Worm (Caenorhabditis elegans): Measurements from ENCODE around the gene trap-4.

Gene trap-4

DNA sequence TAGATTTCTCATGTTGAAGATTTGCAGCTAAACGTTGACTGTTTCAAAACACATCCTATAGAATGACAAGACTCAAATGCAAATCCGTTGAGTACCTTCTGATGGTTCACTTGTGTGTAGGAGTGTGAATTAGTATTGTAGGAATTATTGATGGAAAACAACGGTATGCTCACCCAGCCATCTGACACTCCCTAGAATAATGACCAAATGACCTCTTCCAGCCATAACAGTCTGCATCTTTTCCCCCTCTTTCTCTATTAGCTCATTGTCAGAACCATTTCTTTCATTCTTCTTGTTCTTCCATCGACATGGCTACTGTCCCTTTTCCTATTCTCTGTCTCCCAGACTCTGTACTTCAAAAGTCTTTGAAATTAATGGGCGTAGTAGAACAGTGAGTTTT lies 11.9 kb upstream of the trap-4 start, which contains the start of gene fbxb-24:
Gene fbxb-24 (plus strand): TSS at position 301 of the 400 bp plus-strand sequence.
- TF ChIP-seq him-1 (tag; optimal IDR thresholded peaks at IDR 0.05) (no peak), dao-5 (tag; optimal IDR thresholded peaks at IDR 0.05) (no peak), W03F9.2 (tag; optimal IDR thresholded peaks at IDR 0.05) (no peak)

DNA sequence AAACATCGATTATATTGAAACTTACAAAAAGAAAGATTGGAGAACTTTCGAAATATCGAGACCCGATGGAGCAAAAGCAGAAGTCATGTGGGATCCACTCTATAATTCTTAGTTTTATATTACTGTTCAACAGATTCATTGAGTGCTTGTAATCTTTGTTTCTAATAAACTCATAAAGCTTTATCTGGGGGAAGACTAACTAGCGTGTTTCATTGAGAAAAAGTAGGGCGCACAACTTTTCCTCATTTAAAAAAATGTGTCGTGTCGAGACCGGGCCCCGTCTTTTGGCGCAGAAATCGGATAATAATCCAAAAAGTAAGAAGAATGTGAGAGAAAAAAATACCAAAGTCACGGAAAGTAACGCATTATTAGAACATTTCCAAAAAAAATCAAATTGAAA lies 10.8 kb upstream of the trap-4 start, which contains the start of gene faah-4:
Gene faah-4 (minus strand): TSS at position 101 of the 400 bp plus-strand sequence.
- TF ChIP-seq dao-5 (tag; optimal IDR thresholded peaks at IDR 0.05) (no peak), W03F9.2 (tag; optimal IDR thresholded peaks at IDR 0.05) (no peak), him-1 (tag; optimal IDR thresholded peaks at IDR 0.05) (no peak)

DNA sequence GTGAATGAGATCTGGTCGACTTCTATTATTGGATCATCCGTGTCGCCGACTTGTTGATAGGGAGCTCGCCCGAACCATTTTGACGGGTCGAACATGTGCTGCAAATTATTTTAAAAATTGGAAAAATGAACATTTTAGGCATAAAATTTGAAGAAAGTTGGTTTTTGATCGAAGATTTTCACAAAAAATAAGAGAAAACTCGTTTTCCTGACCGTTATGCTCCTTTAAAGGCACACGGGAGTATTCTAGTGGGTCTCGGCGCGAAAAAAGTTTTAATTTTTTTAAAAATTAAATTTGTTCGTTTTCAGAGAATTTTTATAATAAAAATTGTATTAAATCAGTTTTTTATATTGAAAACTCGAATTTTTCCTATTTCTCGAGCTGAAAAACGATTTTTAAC lies 6.3 kb upstream of the trap-4 start, which contains the start of gene Y56A3A.16:
Gene Y56A3A.16 (minus strand): TSS at position 101 of the 400 bp plus-strand sequence.
- TF ChIP-seq dao-5 (tag; optimal IDR thresholded peaks at IDR 0.05) (no peak), W03F9.2 (tag; optimal IDR thresholded peaks at IDR 0.05) (no peak)

DNA sequence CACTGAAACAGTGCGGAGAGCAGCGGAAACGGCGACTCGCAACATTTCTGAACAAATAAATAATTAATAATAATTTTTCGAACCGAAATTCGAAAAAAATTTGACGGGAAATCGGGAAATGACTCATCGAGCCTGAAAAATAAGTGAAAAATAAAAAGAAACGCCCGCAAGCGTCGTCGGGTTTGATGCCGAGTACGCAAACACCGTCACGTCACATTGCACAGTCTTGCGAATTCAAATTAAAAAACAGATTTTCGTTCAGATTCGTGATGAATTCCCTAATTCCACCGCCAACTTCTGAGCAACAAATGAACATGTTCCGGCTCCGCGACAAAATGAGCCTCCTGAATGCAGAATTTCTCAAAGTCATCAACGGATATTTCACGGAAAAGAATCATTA lies 4.9 kb upstream of the trap-4 start, which contains the start of the genes ndab-1 and npp-16:
Gene ndab-1 (minus strand): TSS at position 47 of the 400 bp plus-strand sequence.
Gene npp-16 (plus strand): TSS at position 263 of the 400 bp plus-strand sequence.
- TF ChIP-seq him-1 (tag; optimal IDR thresholded peaks at IDR 0.05) (no peak), W03F9.2 (tag; optimal IDR thresholded peaks at IDR 0.05) (no peak), dao-5 (tag; optimal IDR thresholded peaks at IDR 0.05) (no peak)

DNA sequence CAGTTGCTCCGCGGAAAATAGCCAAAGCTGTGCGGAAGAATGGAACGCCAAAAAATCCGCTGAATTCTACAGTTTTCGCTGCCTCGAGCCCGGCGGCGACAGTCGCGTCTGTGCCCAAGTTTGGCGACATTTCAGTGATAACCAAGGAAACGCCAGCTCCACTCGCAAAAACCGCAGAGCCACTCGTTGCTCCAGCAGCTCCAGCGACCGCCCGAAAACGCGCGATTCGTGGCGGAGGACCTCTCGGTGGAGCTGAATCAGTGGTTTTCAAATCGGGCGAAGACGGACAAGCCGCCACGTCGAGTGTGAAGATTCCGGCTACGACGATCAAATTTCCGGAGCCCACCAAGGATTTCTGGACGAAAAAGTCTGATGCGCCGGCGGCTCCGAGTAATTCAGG lies 4.3 kb upstream of the trap-4 start:
- no peak for TF ChIP-seq dao-5 (tag; optimal IDR thresholded peaks at IDR 0.05)
- no peak for TF ChIP-seq W03F9.2 (tag; optimal IDR thresholded peaks at IDR 0.05)
- no peak for TF ChIP-seq him-1 (tag; optimal IDR thresholded peaks at IDR 0.05)

DNA sequence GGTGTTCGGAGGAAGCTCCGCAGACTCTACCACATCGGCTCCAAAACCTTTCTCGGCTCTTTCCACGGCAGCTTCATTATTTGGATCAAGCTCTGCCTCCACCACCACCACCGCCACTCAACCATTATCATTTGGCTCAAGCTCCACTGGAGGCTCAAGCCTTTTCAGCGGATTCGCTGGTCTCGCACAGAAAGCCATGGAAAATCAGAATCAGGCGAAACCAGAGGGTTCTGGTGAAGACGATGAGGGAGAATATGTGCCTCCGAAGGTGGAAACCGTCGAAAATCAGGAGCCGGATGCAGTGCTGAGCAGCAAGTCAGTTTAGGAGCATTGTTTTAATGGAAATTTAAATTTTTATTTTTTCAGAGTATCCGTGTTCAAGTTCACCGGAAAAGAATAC lies 3.4 kb upstream of the trap-4 start:
- no peak for TF ChIP-seq him-1 (tag; optimal IDR thresholded peaks at IDR 0.05)
- TF ChIP-seq W03F9.2 (tag; optimal IDR thresholded peaks at IDR 0.05), result no peak
- TF ChIP-seq dao-5 (tag; optimal IDR thresholded peaks at IDR 0.05), result no peak

DNA sequence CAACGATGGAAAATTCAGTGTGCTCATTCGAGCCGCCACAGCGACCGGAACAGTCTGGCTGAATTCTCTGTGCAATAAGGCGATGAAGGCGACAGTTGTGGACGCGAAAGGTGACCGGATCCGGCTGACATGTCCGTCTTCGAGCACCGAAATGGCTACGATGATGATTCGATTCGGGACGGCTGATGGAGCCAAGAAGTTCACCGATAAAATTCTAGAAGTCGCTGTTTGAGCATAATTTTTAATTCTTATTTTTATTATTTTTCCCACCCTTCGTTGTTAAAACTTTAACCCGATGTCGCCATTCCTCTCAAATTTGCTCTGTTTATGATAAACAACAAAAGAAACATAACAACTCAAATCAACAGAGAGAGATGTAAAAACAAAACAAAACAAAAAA lies 3.0 kb upstream of the trap-4 start:
- TF ChIP-seq W03F9.2 (tag; optimal IDR thresholded peaks at IDR 0.05) (no peak), him-1 (tag; optimal IDR thresholded peaks at IDR 0.05) (no peak), dao-5 (tag; optimal IDR thresholded peaks at IDR 0.05) (no peak)

DNA sequence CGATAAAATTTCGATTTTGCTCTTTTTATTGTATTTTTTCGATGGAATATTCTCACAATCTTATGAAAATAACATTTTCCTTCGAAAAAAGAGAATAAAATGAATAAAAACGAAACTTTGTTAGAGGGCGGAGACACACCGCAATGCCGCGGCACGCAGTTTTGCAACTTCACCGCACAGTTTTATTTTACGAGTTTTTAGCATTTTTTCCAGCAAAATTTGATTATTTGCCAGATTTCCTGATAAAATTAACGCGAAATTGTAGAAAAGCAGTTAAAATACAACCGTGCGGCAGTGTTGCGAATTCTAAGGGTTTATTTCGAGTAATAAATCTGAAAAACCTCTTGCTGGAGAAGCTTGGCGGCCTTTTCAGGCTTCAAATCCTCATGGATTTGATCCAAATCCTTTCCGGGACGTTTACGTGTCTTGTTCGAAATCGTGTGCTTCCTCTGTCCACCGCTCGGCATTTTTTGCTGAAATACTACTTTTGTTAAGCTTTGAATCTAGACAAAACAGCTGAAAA lies 2.2 kb upstream of the trap-4 start, which contains the start of gene znf-593:
Gene znf-593 (minus strand): TSS at position 473 of the 523 bp plus-strand sequence.
- TF ChIP-seq W03F9.2 (tag; optimal IDR thresholded peaks at IDR 0.05), result no peak
- TF ChIP-seq him-1 (tag; optimal IDR thresholded peaks at IDR 0.05), result no peak
- no peak for TF ChIP-seq dao-5 (tag; optimal IDR thresholded peaks at IDR 0.05)

DNA sequence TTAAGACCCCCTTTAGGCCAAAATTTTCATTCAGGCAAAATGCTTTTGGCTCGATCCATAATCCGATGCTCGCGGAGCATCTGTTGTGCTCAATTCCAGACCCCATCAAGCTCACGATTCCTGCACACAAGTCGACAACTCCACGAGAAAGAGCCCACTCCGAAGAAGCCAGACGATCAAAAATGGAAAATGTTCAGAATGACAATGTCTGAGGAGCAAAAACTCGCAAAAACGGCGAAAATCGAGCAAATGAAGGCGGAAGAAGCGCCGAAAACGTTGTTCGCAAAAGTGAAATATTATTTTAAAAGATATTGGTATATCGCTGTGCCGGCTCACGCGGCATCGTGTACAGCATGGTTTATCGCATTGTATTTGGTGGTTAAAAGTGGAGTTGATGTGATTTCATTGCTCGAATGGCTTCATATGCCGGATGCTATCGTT lies 1.1 kb downstream of the trap-4 start, which contains the start of gene Y56A3A.22:
Gene Y56A3A.22 (plus strand): TSS at position 35 of the 441 bp plus-strand sequence.
- TF ChIP-seq him-1 (tag; optimal IDR thresholded peaks at IDR 0.05) (no peak), W03F9.2 (tag; optimal IDR thresholded peaks at IDR 0.05) (no peak), dao-5 (tag; optimal IDR thresholded peaks at IDR 0.05) (no peak)

DNA sequence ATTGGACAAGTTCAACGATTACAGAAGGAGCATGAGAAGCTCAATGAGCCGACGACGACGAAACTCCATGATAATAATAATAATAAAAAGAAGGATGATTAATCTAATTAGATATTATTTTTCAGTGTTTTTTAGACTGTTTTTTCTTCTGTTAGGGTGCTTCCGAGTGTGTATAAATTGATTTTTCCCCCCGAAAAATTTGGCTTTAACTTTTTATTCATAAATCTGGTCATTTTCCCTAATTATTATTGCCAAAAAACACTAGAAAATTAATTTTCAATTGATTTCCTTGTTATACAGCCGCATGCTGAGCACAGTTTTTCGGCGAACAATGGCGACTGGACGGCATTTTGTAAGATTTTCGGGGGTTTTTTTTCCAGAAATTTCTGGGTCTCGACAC lies 3.1 kb downstream of the trap-4 start, which contains the start of gene nft-1:
Gene nft-1 (plus strand): TSS at position 301 of the 400 bp plus-strand sequence.
- TF ChIP-seq W03F9.2 (tag; optimal IDR thresholded peaks at IDR 0.05) (no peak), dao-5 (tag; optimal IDR thresholded peaks at IDR 0.05) (no peak), him-1 (tag; optimal IDR thresholded peaks at IDR 0.05) (no peak)

DNA sequence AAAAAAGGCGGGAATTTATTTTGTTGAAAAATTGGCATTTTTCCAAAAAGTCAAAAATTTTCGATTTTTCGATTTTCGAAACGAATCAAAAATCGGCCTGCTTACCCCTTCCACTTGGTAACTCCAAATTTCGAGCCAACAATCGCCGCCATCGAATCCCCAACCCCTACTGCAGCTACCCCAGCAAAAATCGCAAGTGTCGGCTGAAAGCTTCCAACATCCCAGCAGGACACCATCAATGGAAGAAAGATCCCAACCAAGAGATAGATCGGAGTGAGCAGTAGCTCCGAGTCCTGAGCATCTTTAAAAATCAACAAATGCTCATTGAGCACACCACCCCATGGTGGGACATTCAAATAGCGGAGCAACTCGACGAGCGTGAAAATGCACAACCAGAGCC lies 10.4 kb downstream of the trap-4 start:
- no peak for TF ChIP-seq dao-5 (tag; optimal IDR thresholded peaks at IDR 0.05)
- TF ChIP-seq W03F9.2 (tag; optimal IDR thresholded peaks at IDR 0.05), result no peak
- no peak for TF ChIP-seq him-1 (tag; optimal IDR thresholded peaks at IDR 0.05)

DNA sequence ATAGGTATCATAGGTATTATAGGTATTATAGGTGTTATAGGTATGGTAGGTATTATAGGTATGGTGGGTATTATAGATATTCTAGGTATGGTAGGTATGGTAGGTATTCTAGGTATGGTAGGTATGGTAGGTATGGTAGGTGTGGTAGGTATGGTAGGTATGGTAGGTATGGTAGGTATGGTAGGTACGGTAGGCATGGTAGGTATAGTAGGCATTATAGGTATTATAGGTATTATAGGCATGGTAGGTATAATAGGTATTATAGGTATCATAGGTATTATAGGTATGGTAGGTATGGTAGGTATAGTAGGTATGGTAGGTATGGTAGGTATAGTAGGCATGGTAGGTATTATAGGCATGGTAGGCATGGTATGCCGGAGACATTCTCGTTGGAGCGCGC lies 11.4 kb downstream of the trap-4 start:
- TF ChIP-seq W03F9.2 (tag; optimal IDR thresholded peaks at IDR 0.05) (no peak), dao-5 (tag; optimal IDR thresholded peaks at IDR 0.05) (no peak), him-1 (tag; optimal IDR thresholded peaks at IDR 0.05) (no peak)

DNA sequence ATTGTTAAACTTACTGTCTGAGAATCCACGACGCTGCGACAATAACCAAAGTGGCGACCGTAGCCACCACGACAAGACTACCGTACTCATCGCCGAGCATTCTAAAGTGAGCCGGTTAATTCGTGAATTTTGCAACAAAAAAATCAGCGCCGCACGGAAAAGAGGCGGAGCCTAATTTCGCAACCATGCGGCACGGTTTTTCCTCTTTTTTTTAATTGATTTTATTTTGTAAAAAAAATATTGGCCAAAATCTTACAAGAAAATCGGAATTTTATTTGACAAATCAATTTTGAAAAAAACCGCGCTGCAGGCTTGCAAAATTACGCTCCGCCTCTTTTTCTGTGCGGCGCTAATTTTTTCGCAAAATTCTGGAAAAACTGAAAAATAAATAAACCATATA lies 13.0 kb downstream of the trap-4 start, which contains the start of gene dolk-1:
Gene dolk-1 (minus strand): TSS at position 101 of the 400 bp plus-strand sequence.
- TF ChIP-seq him-1 (tag; optimal IDR thresholded peaks at IDR 0.05) (no peak), W03F9.2 (tag; optimal IDR thresholded peaks at IDR 0.05) (no peak), dao-5 (tag; optimal IDR thresholded peaks at IDR 0.05) (no peak)

DNA sequence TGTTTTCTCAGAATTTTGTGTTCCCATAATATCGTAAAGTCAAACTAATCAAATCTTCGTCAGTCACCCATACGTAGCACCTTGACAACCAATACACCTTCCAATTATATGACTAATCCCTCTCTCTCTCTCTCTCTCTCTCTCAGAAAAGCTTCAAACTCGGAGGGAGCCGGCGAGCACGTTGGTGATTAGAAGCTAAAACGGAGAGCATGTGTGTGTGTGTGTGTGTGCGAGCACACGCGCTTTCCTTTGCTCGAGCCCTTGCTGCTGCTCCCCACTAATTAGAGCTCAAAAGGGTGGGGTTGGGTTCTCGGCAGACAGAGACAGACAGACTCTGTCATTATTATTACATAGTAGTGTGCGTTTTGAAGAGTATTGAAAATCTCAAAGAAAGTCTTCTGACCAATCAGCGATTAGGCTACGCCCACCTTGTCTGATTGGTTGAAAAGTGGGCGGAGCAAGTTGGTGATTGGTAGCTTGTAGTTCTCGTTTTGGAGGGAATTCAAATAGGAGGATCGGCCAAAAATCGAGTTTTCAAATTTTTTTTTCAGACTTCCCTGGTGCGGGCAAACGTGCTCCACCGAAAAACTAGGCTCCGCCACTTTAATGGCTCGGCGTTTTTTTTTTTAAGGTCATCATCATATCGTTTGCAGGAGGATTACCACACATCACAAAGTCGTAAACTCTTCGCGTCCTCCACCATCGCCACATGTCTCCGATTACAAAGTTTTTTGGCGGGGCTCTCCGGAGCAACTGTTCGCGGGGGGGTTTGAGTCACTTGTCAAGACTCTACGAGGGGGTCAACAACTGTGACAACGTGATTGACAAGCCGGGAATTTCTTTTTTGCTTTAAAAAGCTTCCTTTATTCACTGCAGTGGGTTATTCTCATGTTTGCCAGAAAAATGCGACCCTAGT lies 14.8 kb downstream of the trap-4 start:
- no peak for TF ChIP-seq him-1 (tag; optimal IDR thresholded peaks at IDR 0.05)
- no peak for TF ChIP-seq dao-5 (tag; optimal IDR thresholded peaks at IDR 0.05)
- no peak for TF ChIP-seq W03F9.2 (tag; optimal IDR thresholded peaks at IDR 0.05)
